Fruit fly (Drosophila melanogaster) whole organism, prepupa: Measurements from ENCODE around the gene CG4101.

Experiments used
- Blimp-1 ChIP-seq: fragments of 200-800 bp; sonication (Bioruptor generic); optimal IDR thresholded peaks from 3 replicates; lab custom pipeline; 2017; ENCODE audit warnings: missing biosample characterization, missing genetic modification characterization, mild to moderate bottlenecking, moderate library complexity, missing genetic modification reagents
- CG11762 ChIP-seq: fragments of 200-800 bp; sonication (Bioruptor generic); optimal IDR thresholded peaks from 3 replicates; lab custom pipeline; 2016; ENCODE audit warnings: missing biosample characterization, missing genetic modification characterization; ENCODE audit not compliant: insufficient read depth
- CG11902 ChIP-seq: fragments of 200-800 bp; sonication (Bioruptor generic); optimal IDR thresholded peaks from 3 replicates; lab custom pipeline; 2016; ENCODE audit warnings: missing biosample characterization, missing genetic modification characterization
- CG15336 ChIP-seq: fragments of 200-800 bp; sonication (Bioruptor generic); IDR thresholded peaks from 2 replicates; pipeline ENCODE4 v1.3.6; 2022; ENCODE audit warnings: missing biosample characterization, missing genetic modification characterization
- CG1621 ChIP-seq: fragments of 200-800 bp; sonication (Bioruptor generic); optimal IDR thresholded peaks from 3 replicates; lab custom pipeline; 2018; ENCODE audit warnings: missing biosample characterization, mild to moderate bottlenecking, missing genetic modification characterization
- CG31627 ChIP-seq: fragments of 200-800 bp; sonication (Bioruptor generic); optimal IDR thresholded peaks from 3 replicates; lab custom pipeline; 2016; ENCODE audit warnings: missing biosample characterization, missing genetic modification characterization
- CG32006 ChIP-seq: fragments of 200-800 bp; sonication (Bioruptor generic); optimal IDR thresholded peaks from 3 replicates; lab custom pipeline; 2017; ENCODE audit warnings: missing biosample characterization, mild to moderate bottlenecking, missing genetic modification characterization
- CG3919 ChIP-seq: fragments of 200-800 bp; sonication (Bioruptor generic); optimal IDR thresholded peaks from 3 replicates; lab custom pipeline; 2016; ENCODE audit warnings: missing biosample characterization, missing genetic modification characterization
- CG4318 ChIP-seq: fragments of 200-800 bp; sonication (Bioruptor generic); optimal IDR thresholded peaks from 3 replicates; lab custom pipeline; 2017; ENCODE audit warnings: missing biosample characterization, mild to moderate bottlenecking, missing genetic modification characterization
- CG6854 ChIP-seq: fragments of 200-800 bp; sonication (Bioruptor generic); optimal IDR thresholded peaks from 2 replicates; lab custom pipeline; 2017; ENCODE audit warnings: missing biosample characterization, mild to moderate bottlenecking, missing genetic modification characterization
- CG7368 ChIP-seq: fragments of 200-800 bp; sonication (Bioruptor generic); optimal IDR thresholded peaks from 3 replicates; lab custom pipeline; 2016; ENCODE audit warnings: missing biosample characterization, missing genetic modification characterization
- CG8319 ChIP-seq: fragments of 200-800 bp; sonication (Bioruptor generic); optimal IDR thresholded peaks from 3 replicates; lab custom pipeline; 2016; ENCODE audit warnings: missing biosample characterization, missing genetic modification characterization
- CG8632 ChIP-seq: fragments of 200-800 bp; sonication (Bioruptor generic); optimal IDR thresholded peaks from 3 replicates; lab custom pipeline; 2016; ENCODE audit warnings: missing biosample characterization, missing genetic modification characterization
- CG9139 ChIP-seq: fragments of 200-800 bp; sonication (Bioruptor generic); optimal IDR thresholded peaks from 3 replicates; lab custom pipeline; 2017; ENCODE audit warnings: missing biosample characterization, mild to moderate bottlenecking, missing genetic modification characterization
- Eip75B ChIP-seq: fragments of 200-800 bp; sonication (Bioruptor generic); optimal IDR thresholded peaks from 3 replicates; lab custom pipeline; 2016; ENCODE audit warnings: missing biosample characterization, missing genetic modification characterization
- Eip78C ChIP-seq: fragments of 200-800 bp; sonication (Bioruptor generic); peaks from one replicate; lab custom pipeline; 2016; ENCODE audit warnings: missing biosample characterization, missing genetic modification characterization
- Ets21C ChIP-seq: fragments of 200-800 bp; sonication (Bioruptor generic); optimal IDR thresholded peaks from 3 replicates; lab custom pipeline; 2016; ENCODE audit warnings: missing biosample characterization, missing genetic modification characterization
- Ets96B ChIP-seq: fragments of 200-800 bp; optimal IDR thresholded peaks from 2 replicates; lab custom pipeline; 2019; ENCODE audit warnings: missing biosample characterization, mild to moderate bottlenecking, missing genetic modification characterization, moderate library complexity
- Gug ChIP-seq: fragments of 200-800 bp; sonication (Bioruptor generic); IDR thresholded peaks from 2 replicates; pipeline ENCODE4 v1.3.6; 2022; ENCODE audit warnings: missing biosample characterization, missing genetic modification characterization
- Hr38 ChIP-seq: sonication (Bioruptor generic); optimal IDR thresholded peaks from 2 replicates; lab custom pipeline; 2016; ENCODE audit warnings: missing biosample characterization, missing genetic modification characterization
- Met ChIP-seq: fragments of 200-800 bp; sonication (Bioruptor generic); optimal IDR thresholded peaks from 3 replicates; lab custom pipeline; 2016; ENCODE audit warnings: missing biosample characterization, missing genetic modification characterization
- OdsH ChIP-seq: fragments of 200-800 bp; sonication (Bioruptor generic); optimal IDR thresholded peaks from 3 replicates; lab custom pipeline; 2016; ENCODE audit warnings: missing biosample characterization, missing genetic modification characterization
- Smox ChIP-seq: fragments of 200-800 bp; sonication (Bioruptor generic); optimal IDR thresholded peaks from 3 replicates; lab custom pipeline; 2016; ENCODE audit warnings: missing biosample characterization, missing genetic modification characterization
- Sox102F ChIP-seq: fragments of 200-800 bp; sonication (Bioruptor generic); optimal IDR thresholded peaks from 2 replicates; lab custom pipeline; 2016; ENCODE audit warnings: missing biosample characterization, mild to moderate bottlenecking, missing genetic modification characterization
- Sox14 ChIP-seq: fragments of 200-800 bp; sonication (Bioruptor generic); optimal IDR thresholded peaks from 3 replicates; lab custom pipeline; 2016; ENCODE audit warnings: missing biosample characterization, missing genetic modification characterization
- Sox15 ChIP-seq: fragments of 200-800 bp; sonication (Bioruptor generic); optimal IDR thresholded peaks from 3 replicates; lab custom pipeline; 2016; ENCODE audit warnings: missing biosample characterization, missing genetic modification characterization
- achi ChIP-seq: fragments of 200-800 bp; sonication (Bioruptor generic); optimal IDR thresholded peaks from 3 replicates; lab custom pipeline; 2016; ENCODE audit warnings: missing biosample characterization, missing genetic modification characterization
- acj6 ChIP-seq: fragments of 200-800 bp; sonication (Bioruptor generic); optimal IDR thresholded peaks from 3 replicates; lab custom pipeline; 2016; ENCODE audit warnings: missing biosample characterization, missing genetic modification characterization
- cyc ChIP-seq: fragments of 200-800 bp; sonication (Bioruptor generic); optimal IDR thresholded peaks from 3 replicates; lab custom pipeline; 2016; ENCODE audit warnings: missing biosample characterization, missing genetic modification characterization
- esn ChIP-seq: fragments of 200-800 bp; sonication (Bioruptor generic); optimal IDR thresholded peaks from 2 replicates; lab custom pipeline; 2016; ENCODE audit warnings: missing biosample characterization, mild to moderate bottlenecking, missing genetic modification characterization, moderate library complexity
- fd59A ChIP-seq: fragments of 200-800 bp; sonication (Bioruptor generic); optimal IDR thresholded peaks from 2 replicates; lab custom pipeline; 2017; ENCODE audit warnings: missing biosample characterization, mild to moderate bottlenecking, missing genetic modification characterization, missing genetic modification reagents
- fd85E ChIP-seq: fragments of 200-800 bp; sonication (Bioruptor generic); optimal IDR thresholded peaks from 3 replicates; lab custom pipeline; 2016; ENCODE audit warnings: missing biosample characterization, missing genetic modification characterization
- net ChIP-seq: fragments of 200-800 bp; sonication (Bioruptor generic); optimal IDR thresholded peaks from 3 replicates; lab custom pipeline; 2016; ENCODE audit warnings: missing biosample characterization, missing genetic modification characterization
- pdm3 ChIP-seq: fragments of 200-800 bp; sonication (Bioruptor generic); optimal IDR thresholded peaks from 3 replicates; lab custom pipeline; 2016; ENCODE audit warnings: missing biosample characterization, missing genetic modification characterization
- salr ChIP-seq, 2 experiments: fragments of 200-800 bp; sonication (Bioruptor generic); optimal IDR thresholded peaks; 3 replicates each; lab custom pipeline; 2016 to 2018; ENCODE audit warnings: missing biosample characterization in 2 of 2, missing genetic modification characterization in 2 of 2, mild to moderate bottlenecking in 1 of 2
- svp ChIP-seq: fragments of 200-800 bp; sonication (Bioruptor generic); peaks from one replicate; lab custom pipeline; 2016; ENCODE audit warnings: missing biosample characterization, missing genetic modification characterization
- topi ChIP-seq: fragments of 200-800 bp; sonication (Bioruptor generic); optimal IDR thresholded peaks from 3 replicates; lab custom pipeline; 2016; ENCODE audit warnings: missing biosample characterization, missing genetic modification characterization
- vri ChIP-seq: fragments of 200-800 bp; sonication (Bioruptor generic); optimal IDR thresholded peaks from 3 replicates; lab custom pipeline; 2016; ENCODE audit warnings: missing biosample characterization, mild to moderate bottlenecking, missing genetic modification characterization

The CG4101 gene

dm6 chr3L:16659959-16660870 lies 47.9 kb downstream of the CG4101 start (continued):
- TF ChIP-seq CG4318 (GFP tag; lab: Kevin White, UChicago) (peak; percentile 99), acj6 (peak; percentile 97), Met (GFP tag; lab: Kevin White, UChicago) (peak; percentile 95), Eip75B (GFP tag; lab: Kevin White, UChicago) (peak; percentile 96), CG1621 (tag; lab: Kevin White, UChicago) (peak; percentile 91), CG11902 (GFP tag; lab: Kevin White, UChicago) (peak; percentile 95), CG8319 (peak; percentile 93), Smox (peak; percentile 92), Blimp-1 (GFP tag; lab: Kevin White, UChicago) (peak; percentile 89), Sox14 (GFP tag; lab: Kevin White, UChicago) (peak; percentile 94), svp (peak; percentile 96), CG6854 (peak; percentile 89), CG8632 (GFP tag; lab: Kevin White, UChicago) (peak; percentile 96), CG3919 (GFP tag; lab: Kevin White, UChicago) (peak; percentile 98), CG32006 (GFP tag; lab: Kevin White, UChicago) (peak; percentile 99), Sox102F (GFP tag; lab: Kevin White, UChicago) (peak; percentile 92), CG7368 (GFP tag; lab: Kevin White, UChicago) (peak; percentile 93), Sox15 (peak; percentile 95), salr (GFP tag; optimal IDR thresholded peaks at IDR 0.05; lab: Kevin White, UChicago) (peak; percentile 88 to 98), fd85E (peak; percentile 71), CG31627 (peak; percentile 94), OdsH (GFP tag; lab: Kevin White, UChicago) (peak; percentile 98), net (GFP tag; lab: Kevin White, UChicago) (peak; percentile 97), fd59A (GFP tag; lab: Kevin White, UChicago) (peak; percentile 96), pdm3 (GFP tag; lab: Kevin White, UChicago) (peak; percentile 97), Eip78C (GFP tag; lab: Kevin White, UChicago) (peak; percentile 99), achi (GFP tag; lab: Kevin White, UChicago) (peak; percentile 97), CG15336 (GFP tag; lab: Robert Waterston, UW) (peak; percentile 97), vri (GFP tag; lab: Kevin White, UChicago) (peak; percentile 56), cyc (GFP tag; lab: Kevin White, UChicago) (peak; percentile 96), CG11762 (GFP tag; lab: Kevin White, UChicago) (peak; percentile 97), esn (GFP tag; lab: Kevin White, UChicago) (peak; percentile 97), topi (GFP tag; lab: Kevin White, UChicago) (peak; percentile 97), Gug (GFP tag; lab: Robert Waterston, UW) (peak; percentile 92), Ets96B (tag; lab: Kevin White, UChicago) (peak; percentile 96), Ets21C (GFP tag; lab: Kevin White, UChicago) (peak; percentile 92), Hr38 (peak; percentile 50), CG9139 (GFP tag; lab: Kevin White, UChicago) (peak; percentile 93)
